Worm (Caenorhabditis elegans) whole organism, early embryonic: ENCODE data around the gene pfut-1.

ENCODE experiments used
- B0310.2 ChIP-seq: sonication (generic microtip); optimal IDR thresholded peaks from 2 replicates; lab custom pipeline; 2016; ENCODE audit warnings: mild to moderate bottlenecking, missing genetic modification characterization, missing compliant biosample characterization
- F13C5.2 ChIP-seq: sonication (generic microtip); optimal IDR thresholded peaks from 2 replicates; lab custom pipeline; 2017; ENCODE audit warnings: mild to moderate bottlenecking, missing genetic modification characterization, inconsistent platforms, missing compliant biosample characterization
- aly-1 ChIP-seq: sonication (generic microtip); optimal IDR thresholded peaks from 2 replicates; lab custom pipeline; 2016; ENCODE audit warnings: missing genetic modification characterization, missing compliant biosample characterization
- ama-1 ChIP-seq: fragments of 150-350 bp; optimal IDR thresholded peaks from 2 replicates; lab custom pipeline; 2014
- ceh-13 ChIP-seq: fragments of 200-800 bp; sonication (Bioruptor generic); optimal IDR thresholded peaks from 2 replicates; lab custom pipeline; 2018; ENCODE audit warnings: mild to moderate bottlenecking, missing genetic modification characterization, missing compliant biosample characterization
- ceh-36 ChIP-seq: sonication (generic microtip); optimal IDR thresholded peaks from 2 replicates; lab custom pipeline; 2016; ENCODE audit warnings: missing genetic modification characterization, inconsistent platforms, missing compliant biosample characterization
- ets-7 ChIP-seq: sonication (generic microtip); optimal IDR thresholded peaks from 2 replicates; lab custom pipeline; 2016; ENCODE audit warnings: missing genotype, missing genetic modification characterization, missing compliant biosample characterization
- flt-1 ChIP-seq: fragments of 200-800 bp; sonication (Bioruptor generic); IDR thresholded peaks from 2 replicates; pipeline ENCODE4 v1.3.6; 2022; ENCODE audit warnings: missing genetic modification characterization, missing compliant biosample characterization
- hmbx-1 ChIP-seq: sonication (generic microtip); optimal IDR thresholded peaks from 2 replicates; lab custom pipeline; 2016; ENCODE audit warnings: mild to moderate bottlenecking, missing genetic modification characterization, missing compliant biosample characterization
- hmg-4 ChIP-seq: fragments of 200-800 bp; sonication (Bioruptor generic); optimal IDR thresholded peaks from 2 replicates; lab custom pipeline; 2018; ENCODE audit warnings: mild to moderate bottlenecking, missing genetic modification characterization, missing compliant biosample characterization
- hnd-1 ChIP-seq: sonication (generic microtip); optimal IDR thresholded peaks from 2 replicates; lab custom pipeline; 2016; ENCODE audit warnings: missing genetic modification characterization, missing compliant biosample characterization
- pes-1 ChIP-seq: fragments of 200-800 bp; sonication (Bioruptor generic); IDR thresholded peaks from 2 replicates; pipeline ENCODE4 v1.3.6; 2022; ENCODE audit warnings: missing genetic modification reagents, missing genetic modification characterization, missing compliant biosample characterization
- scrt-1 ChIP-seq: fragments of 200-800 bp; sonication (Bioruptor generic); IDR thresholded peaks from 2 replicates; pipeline ENCODE4 v1.3.6; 2022; ENCODE audit warnings: missing genetic modification characterization, missing compliant biosample characterization
- sea-1 ChIP-seq: fragments of 200-800 bp; sonication (Bioruptor generic); conservative IDR thresholded peaks from 2 replicates; pipeline ENCODE4 v1.3.6; 2022; ENCODE audit warnings: missing genetic modification characterization, missing compliant biosample characterization
- tbx-11 ChIP-seq: fragments of 200-800 bp; sonication (Bioruptor generic); IDR thresholded peaks from 2 replicates; pipeline ENCODE4 v1.3.6; 2022; ENCODE audit warnings: missing genetic modification characterization, missing compliant biosample characterization
- tbx-37 ChIP-seq: fragments of 200-800 bp; sonication (Bioruptor generic); conservative IDR thresholded peaks from 2 replicates; pipeline ENCODE4 v1.3.6; 2022; ENCODE audit warnings: missing genetic modification reagents, missing genetic modification characterization, missing compliant biosample characterization
- tra-4 ChIP-seq: sonication (generic microtip); optimal IDR thresholded peaks from 2 replicates; lab custom pipeline; 2017; ENCODE audit warnings: missing genetic modification characterization, missing compliant biosample characterization

pfut-1 gene

DNA sequence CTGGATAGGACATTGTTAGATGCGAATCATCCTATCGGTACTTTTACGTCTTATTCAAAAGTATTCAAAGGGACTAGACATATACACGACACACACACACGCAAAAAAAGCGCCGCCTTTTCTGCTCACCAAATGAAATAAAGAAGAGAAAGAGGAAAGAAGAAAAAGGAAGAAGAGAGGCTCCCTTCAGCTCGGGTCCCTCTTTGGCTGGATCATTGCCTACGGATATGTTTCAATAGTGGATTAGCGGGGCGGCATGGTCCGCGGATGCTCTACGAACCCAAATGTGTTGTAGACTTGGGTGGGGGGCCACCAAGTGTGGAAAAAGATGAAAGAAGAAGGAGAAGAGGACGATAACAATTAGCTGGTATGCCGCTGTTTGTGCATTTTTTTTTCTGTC lies 15.8 kb downstream of the pfut-1 start:
- TF ChIP-seq B0310.2 (tag; lab: Kevin White, UChicago) (no peak), scrt-1 (no peak)

DNA sequence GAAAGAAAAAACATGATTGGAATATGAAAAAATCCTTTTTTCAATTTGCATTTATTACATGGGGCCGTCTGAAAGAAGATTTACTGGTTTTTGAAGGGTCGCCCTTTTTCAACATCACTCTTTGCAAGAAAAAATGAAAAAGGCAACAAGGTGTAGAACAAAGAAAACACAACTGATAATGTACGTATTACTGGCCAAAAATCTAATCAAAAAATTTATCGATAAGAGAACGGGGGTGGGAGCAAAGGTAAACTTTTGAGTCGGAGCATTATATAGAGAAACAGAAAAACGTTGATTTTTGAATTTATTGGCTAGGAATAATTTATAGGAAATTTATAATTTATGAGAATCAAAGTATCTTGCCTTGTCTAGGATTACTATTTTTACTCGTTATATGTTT lies 16.2 kb downstream of the pfut-1 start:
- TF ChIP-seq hmg-4 (GFP tag; lab: Kevin White, UChicago) (no peak), ceh-36 (tag; lab: Kevin White, UChicago) (no peak), F13C5.2 (tag; lab: Kevin White, UChicago) (no peak), ama-1 (no peak), pes-1 (GFP tag; lab: Robert Waterston, UW) (no peak), B0310.2 (tag; lab: Kevin White, UChicago) (no peak), tbx-37 (no peak), aly-1 (no peak), scrt-1 (no peak), tra-4 (tag; lab: Kevin White, UChicago) (no peak), sea-1 (no peak), ets-7 (no peak), hnd-1 (tag; lab: Kevin White, UChicago) (no peak), hmbx-1 (no peak), ceh-13 (GFP tag; lab: Kevin White, UChicago) (no peak), flt-1 (GFP tag; lab: Robert Waterston, UW) (no peak), tbx-11 (no peak)

DNA sequence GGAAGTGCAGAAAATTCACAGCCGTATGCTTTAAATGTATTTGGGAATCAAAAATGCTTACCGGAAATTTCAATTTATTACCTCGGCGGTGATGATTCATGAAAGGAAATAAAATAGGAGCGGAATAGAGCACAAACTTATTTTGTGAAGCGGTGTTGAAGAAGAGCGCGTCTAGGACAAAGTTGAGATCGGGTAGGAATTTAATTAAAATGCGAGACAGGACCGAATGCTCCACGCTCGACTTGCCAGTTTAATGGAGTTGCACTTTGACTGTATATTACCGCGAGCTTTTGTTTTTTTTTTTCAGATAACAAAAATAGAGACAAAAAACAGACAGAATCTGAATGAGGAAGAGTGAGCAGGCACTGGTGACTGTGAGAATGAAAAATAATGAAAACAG lies 19.0 kb downstream of the pfut-1 start:
- TF ChIP-seq sea-1 = no peak
- no peak for TF ChIP-seq hnd-1 (tag; lab: Kevin White, UChicago)
- TF ChIP-seq ceh-36 (tag; lab: Kevin White, UChicago) = no peak
- TF ChIP-seq ets-7 = no peak
- no peak for TF ChIP-seq tra-4 (tag; lab: Kevin White, UChicago)
- no peak for TF ChIP-seq tbx-11
- TF ChIP-seq tbx-37 = no peak
- no peak for TF ChIP-seq flt-1 (GFP tag; lab: Robert Waterston, UW)
- TF ChIP-seq hmbx-1 = no peak
- TF ChIP-seq ceh-13 (GFP tag; lab: Kevin White, UChicago) = no peak
- no peak for TF ChIP-seq F13C5.2 (tag; lab: Kevin White, UChicago)
- no peak for TF ChIP-seq scrt-1
- TF ChIP-seq B0310.2 (tag; lab: Kevin White, UChicago) = no peak

DNA sequence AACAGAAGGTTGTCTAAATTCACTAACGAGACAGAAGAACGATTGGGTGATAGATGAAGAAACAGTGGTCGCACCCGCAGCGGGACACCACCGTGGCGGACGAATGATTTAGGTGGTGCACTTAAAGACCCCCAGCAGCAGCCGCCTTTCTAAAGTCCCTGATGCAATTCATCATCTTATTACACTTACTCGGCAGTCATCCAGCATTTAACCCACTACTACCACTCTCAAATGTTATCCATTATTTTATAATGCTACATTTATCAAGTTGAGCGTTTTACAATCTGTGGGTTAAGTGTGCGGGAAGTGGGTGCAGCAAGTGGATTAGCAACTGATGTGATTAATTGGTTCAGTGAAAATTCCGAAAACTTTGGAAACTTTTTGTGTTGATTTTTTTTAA lies 24.6 kb downstream of the pfut-1 start:
- TF ChIP-seq scrt-1 (no peak), ets-7 (no peak), flt-1 (GFP tag; lab: Robert Waterston, UW) (no peak), ama-1 (no peak), sea-1 (no peak), pes-1 (GFP tag; lab: Robert Waterston, UW) (no peak), tra-4 (tag; lab: Kevin White, UChicago) (no peak), ceh-36 (tag; lab: Kevin White, UChicago) (no peak), tbx-11 (no peak), hmbx-1 (no peak), hnd-1 (tag; lab: Kevin White, UChicago) (no peak), hmg-4 (GFP tag; lab: Kevin White, UChicago) (no peak), B0310.2 (tag; lab: Kevin White, UChicago) (no peak), F13C5.2 (tag; lab: Kevin White, UChicago) (no peak), ceh-13 (GFP tag; lab: Kevin White, UChicago) (no peak), aly-1 (no peak), tbx-37 (no peak)

DNA sequence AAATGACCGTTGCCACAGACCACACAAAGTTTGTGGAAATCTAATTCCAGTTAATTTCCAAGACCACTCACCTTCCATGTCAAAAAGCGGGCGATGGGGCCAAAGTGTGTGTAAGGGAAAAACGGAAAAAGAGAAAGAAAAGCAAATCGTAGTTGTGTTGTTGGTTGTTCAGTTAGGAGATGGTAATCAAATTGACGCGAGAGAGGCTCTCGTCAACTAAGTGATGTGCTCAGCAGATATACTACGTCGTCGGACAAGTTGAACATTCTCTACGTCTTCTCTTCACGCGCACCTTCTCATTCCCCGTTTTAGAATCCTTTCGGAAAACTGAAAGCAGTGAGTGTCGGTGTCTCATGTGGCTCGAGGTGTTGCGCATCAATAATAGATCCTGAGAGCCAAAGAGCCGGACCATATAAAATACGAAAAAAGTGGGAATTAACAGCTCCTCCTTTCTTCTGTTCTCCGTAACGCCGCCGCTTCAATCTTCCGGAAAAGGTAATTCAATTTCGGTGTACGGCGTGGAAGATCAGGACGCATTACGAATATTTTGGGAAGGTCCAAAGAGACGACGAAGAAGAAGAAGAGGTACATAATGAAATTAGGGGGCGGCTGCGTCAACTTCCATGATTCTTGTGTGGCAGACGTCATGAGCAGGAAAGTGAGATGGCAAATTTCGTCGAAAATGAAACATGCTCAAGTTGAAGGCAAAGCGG lies 25.9 kb downstream of the pfut-1 start:
- no peak for TF ChIP-seq tbx-11

DNA sequence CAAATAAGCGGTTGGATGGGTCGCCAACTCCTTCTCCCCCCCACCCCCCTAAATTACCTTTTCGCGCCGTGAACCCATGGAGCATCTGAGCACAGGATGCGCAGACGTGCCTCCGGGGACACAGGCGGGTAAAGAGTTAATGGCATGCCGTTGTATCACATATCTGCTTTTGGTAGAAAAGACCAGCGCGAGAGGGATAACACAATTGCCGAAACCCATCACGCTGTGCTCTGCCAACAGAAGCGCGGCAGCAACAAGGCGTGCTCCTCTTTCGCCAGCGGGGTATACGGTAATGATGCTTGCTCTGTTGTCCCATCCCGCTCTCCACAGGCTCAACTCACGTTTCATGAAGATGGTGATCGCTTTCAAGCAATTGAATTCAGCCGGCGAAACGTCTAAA lies 31.7 kb downstream of the pfut-1 start:
- no peak for TF ChIP-seq aly-1
- TF ChIP-seq scrt-1 = no peak
- TF ChIP-seq B0310.2 (tag; lab: Kevin White, UChicago) = no peak
- TF ChIP-seq ceh-13 (GFP tag; lab: Kevin White, UChicago) = no peak
- TF ChIP-seq tbx-37 = no peak
- no peak for TF ChIP-seq hmbx-1
- TF ChIP-seq tbx-11 = no peak
- TF ChIP-seq F13C5.2 (tag; lab: Kevin White, UChicago) = no peak
- no peak for TF ChIP-seq hnd-1 (tag; lab: Kevin White, UChicago)
- TF ChIP-seq pes-1 (GFP tag; lab: Robert Waterston, UW) = no peak
- TF ChIP-seq ets-7 = no peak
- no peak for TF ChIP-seq hmg-4 (GFP tag; lab: Kevin White, UChicago)
- no peak for TF ChIP-seq ama-1
- no peak for TF ChIP-seq ceh-36 (tag; lab: Kevin White, UChicago)
- TF ChIP-seq flt-1 (GFP tag; lab: Robert Waterston, UW) = no peak
- TF ChIP-seq tra-4 (tag; lab: Kevin White, UChicago) = no peak

DNA sequence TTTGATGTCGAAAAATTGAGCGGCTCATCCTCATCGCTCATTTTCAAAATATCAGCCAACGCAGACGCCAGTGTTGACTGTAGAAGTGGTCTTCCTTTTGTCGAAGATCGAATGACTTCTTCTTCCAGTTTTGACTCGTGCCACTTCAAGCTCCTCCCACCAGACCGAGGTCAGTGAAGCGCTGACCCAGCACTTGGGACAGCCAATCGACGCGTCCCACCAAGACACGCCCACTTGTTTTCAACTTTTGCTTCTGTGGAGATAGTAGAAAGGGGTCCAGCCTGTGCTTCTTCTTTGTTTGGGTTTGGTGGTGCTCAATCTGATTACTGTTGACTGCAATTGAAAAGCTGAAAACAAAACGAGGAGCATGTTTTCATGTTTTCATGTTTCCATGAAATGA lies 33.6 kb downstream of the pfut-1 start, which contains the start of gene fax-1:
fax-1 (minus strand) TSS at position 101 of the 400 bp plus-strand sequence.
- no peak for TF ChIP-seq ama-1
- TF ChIP-seq ceh-13 (GFP tag; lab: Kevin White, UChicago) = no peak
- TF ChIP-seq hmg-4 (GFP tag; lab: Kevin White, UChicago) = no peak
- no peak for TF ChIP-seq tbx-11

DNA sequence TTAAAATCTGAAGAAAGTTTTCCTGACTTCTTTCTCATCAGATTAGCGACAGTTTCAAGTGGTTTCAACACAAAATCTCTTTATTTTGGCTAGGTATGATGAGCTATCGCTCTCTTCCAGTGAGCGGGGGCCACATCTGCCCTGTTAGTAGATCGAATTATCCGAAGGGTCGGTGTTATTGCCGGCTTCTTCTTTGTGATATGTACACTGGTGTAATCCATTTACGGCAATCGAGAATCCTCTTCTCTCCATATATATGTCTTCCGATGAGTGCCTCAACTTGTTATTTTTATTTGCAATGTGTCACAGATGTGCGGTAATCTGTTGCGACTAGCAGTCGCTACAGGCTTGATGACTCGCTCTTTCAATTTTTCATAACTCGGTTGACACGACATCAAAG lies 36.7 kb downstream of the pfut-1 start:
- TF ChIP-seq F13C5.2 (tag; lab: Kevin White, UChicago) (no peak), pes-1 (GFP tag; lab: Robert Waterston, UW) (no peak), ceh-13 (GFP tag; lab: Kevin White, UChicago) (no peak), tra-4 (tag; lab: Kevin White, UChicago) (no peak), hmbx-1 (no peak), tbx-37 (no peak), aly-1 (no peak), B0310.2 (tag; lab: Kevin White, UChicago) (no peak), ets-7 (no peak), scrt-1 (no peak), ceh-36 (tag; lab: Kevin White, UChicago) (no peak), flt-1 (GFP tag; lab: Robert Waterston, UW) (no peak), ama-1 (no peak), tbx-11 (no peak)
